Worm (Caenorhabditis elegans): ENCODE measurements around the gene nas-17.

The nas-17 gene

DNA sequence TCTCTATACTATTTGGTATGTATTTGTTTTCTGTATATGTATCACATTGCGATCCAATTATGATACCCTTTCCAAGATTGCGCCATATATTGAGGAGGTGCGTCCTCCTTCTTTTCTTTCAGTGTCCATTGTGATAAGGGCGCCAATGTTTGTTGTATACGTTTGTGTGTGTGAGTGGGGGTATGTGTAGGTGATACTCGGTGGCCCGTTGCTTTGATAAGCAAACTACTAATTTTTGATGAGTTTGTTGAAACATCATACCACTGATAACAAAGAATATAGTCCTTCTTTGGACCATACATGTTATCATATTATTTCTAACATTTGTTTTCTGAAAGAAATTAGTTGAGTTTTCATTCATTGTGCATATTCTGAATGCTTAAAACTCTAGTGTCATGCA lies 5.0 kb downstream of the nas-17 start:
- TF ChIP-seq hlh-15 (tag; optimal IDR thresholded peaks at IDR 0.05), result no peak
- TF ChIP-seq elt-2 (tag; optimal IDR thresholded peaks at IDR 0.05), result peak; percentile 93

ce11 chrV:11407251-11407650 lies 8.5 kb downstream of the nas-17 start, which contains the start of gene K03B8.6:
TSS of gene K03B8.6 (plus strand) at chrV:11407584.
- TF ChIP-seq hlh-13 (GFP tag; optimal IDR thresholded peaks at IDR 0.05) (no peak), fkh-6 (tag; optimal IDR thresholded peaks at IDR 0.05) (no peak)

DNA sequence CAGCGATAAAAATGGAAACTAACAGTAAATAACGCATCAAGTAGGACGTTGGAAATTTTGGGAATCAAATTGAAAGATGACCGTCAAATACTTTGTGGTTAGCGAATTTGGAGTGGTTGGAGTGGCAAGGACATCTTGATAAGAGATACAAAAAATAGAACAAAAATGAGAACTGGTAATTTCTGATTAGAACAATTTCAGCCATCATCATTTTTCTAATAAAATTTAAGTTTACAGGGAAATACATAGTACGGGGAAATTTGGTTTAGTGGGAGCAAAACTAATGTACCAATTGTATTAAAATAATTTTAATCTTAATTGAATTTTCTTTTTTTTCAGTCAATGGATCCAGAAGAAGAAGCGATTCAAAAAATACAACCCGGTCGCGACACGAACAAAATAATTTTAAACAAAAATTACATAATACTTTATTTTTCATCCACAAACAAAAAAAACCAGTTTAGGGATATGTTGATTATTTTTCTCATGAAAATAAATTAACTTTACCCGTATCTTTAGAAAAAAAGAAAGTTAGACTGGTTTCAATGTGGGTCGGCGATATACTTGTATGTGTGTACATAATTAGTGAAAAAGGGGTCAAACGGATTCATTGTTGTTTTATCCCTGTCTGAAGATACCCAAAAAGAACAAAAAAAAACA lies 12.3 kb downstream of the nas-17 start, which contains the start of the genes K03B8.8 and grl-3:
Gene K03B8.8, minus strand, starts transcription at position 101 of the 660 bp plus-strand sequence.
Gene grl-3, plus strand, starts transcription at position 610 of the 660 bp plus-strand sequence.
- no peak for TF ChIP-seq ceh-2 (tag; optimal IDR thresholded peaks at IDR 0.05)
- no peak for TF ChIP-seq elt-2 (tag; optimal IDR thresholded peaks at IDR 0.05)
- TF ChIP-seq C38D4.7 (GFP tag; optimal IDR thresholded peaks at IDR 0.05), result no peak
- no peak for TF ChIP-seq unc-3 (GFP tag; conservative IDR thresholded peaks at IDR 0.05)
- no peak for TF ChIP-seq unc-3 (tag; optimal IDR thresholded peaks at IDR 0.05)
- TF ChIP-seq sox-4 (tag; optimal IDR thresholded peaks at IDR 0.05), result no peak
- no peak for TF ChIP-seq rnt-1 (tag; optimal IDR thresholded peaks at IDR 0.05)

- TF ChIP-seq fkh-10 (GFP tag; optimal IDR thresholded peaks at IDR 0.05) (no peak), elt-2 (tag; optimal IDR thresholded peaks at IDR 0.05) (peak; percentile 63), rnt-1 (tag; optimal IDR thresholded peaks at IDR 0.05) (no peak)
Measured at ce11 chrV:11412125-11412524, 13.4 kb downstream of the nas-17 start.

- TF ChIP-seq dve-1 (tag; optimal IDR thresholded peaks at IDR 0.05), result no peak
- TF ChIP-seq mec-3 (tag; optimal IDR thresholded peaks at IDR 0.05; ENCODE audit: borderline replicate concordance), result no peak
- no peak for TF ChIP-seq pros-1 (tag; optimal IDR thresholded peaks at IDR 0.05)
- TF ChIP-seq ceh-18 (tag; optimal IDR thresholded peaks at IDR 0.05), result no peak
- TF ChIP-seq ztf-16 (tag; optimal IDR thresholded peaks at IDR 0.05), result no peak
- no peak for TF ChIP-seq hlh-6 (tag; optimal IDR thresholded peaks at IDR 0.05)
- no peak for TF ChIP-seq elt-2 (tag; optimal IDR thresholded peaks at IDR 0.05)
Measured at ce11 chrV:11415059-11415458, 16.3 kb downstream of the nas-17 start, which contains the start of gene deg-3. TSS of gene deg-3 (minus strand) at chrV:11415159.

- TF ChIP-seq rnt-1 (tag; optimal IDR thresholded peaks at IDR 0.05) (no peak), syd-9 (tag; optimal IDR thresholded peaks at IDR 0.05) (no peak), pag-3 (tag; optimal IDR thresholded peaks at IDR 0.05; ENCODE audit: borderline replicate concordance) (no peak), hlh-15 (tag; optimal IDR thresholded peaks at IDR 0.05) (no peak)
Measured at ce11 chrV:11421605-11422004, 22.9 kb downstream of the nas-17 start, which contains the start of gene des-2. TSS of gene des-2 (minus strand) at chrV:11421705.

ce11 chrV:11424565-11424964 lies 25.8 kb downstream of the nas-17 start, which contains the start of gene T26H10.2:
TSS of gene T26H10.2 (minus strand) at chrV:11424665.
- TF ChIP-seq fkh-6 (tag; optimal IDR thresholded peaks at IDR 0.05), result no peak
- no peak for TF ChIP-seq sox-4 (tag; optimal IDR thresholded peaks at IDR 0.05)
- TF ChIP-seq pag-3 (tag; optimal IDR thresholded peaks at IDR 0.05; ENCODE audit: borderline replicate concordance), result no peak
- TF ChIP-seq fkh-10 (GFP tag; optimal IDR thresholded peaks at IDR 0.05), result no peak
- TF ChIP-seq che-1 (tag; optimal IDR thresholded peaks at IDR 0.05), result no peak
- no peak for TF ChIP-seq hlh-8 (tag; optimal IDR thresholded peaks at IDR 0.05)
- no peak for TF ChIP-seq ceh-9 (tag; optimal IDR thresholded peaks at IDR 0.05)
- TF ChIP-seq ztf-16 (tag; optimal IDR thresholded peaks at IDR 0.05), result no peak
- TF ChIP-seq ahr-1 (tag; optimal IDR thresholded peaks at IDR 0.05), result no peak
- no peak for TF ChIP-seq ceh-34 (tag; optimal IDR thresholded peaks at IDR 0.05)
- TF ChIP-seq unc-86 (tag; optimal IDR thresholded peaks at IDR 0.05), result no peak
- TF ChIP-seq madf-2 (tag; optimal IDR thresholded peaks at IDR 0.05), result no peak
- TF ChIP-seq ceh-2 (tag; optimal IDR thresholded peaks at IDR 0.05), result no peak
- TF ChIP-seq ceh-14 (tag; optimal IDR thresholded peaks at IDR 0.05), result no peak
- no peak for TF ChIP-seq unc-55 (GFP tag; optimal IDR thresholded peaks at IDR 0.05)
- no peak for TF ChIP-seq ref-2 (tag; optimal IDR thresholded peaks at IDR 0.05)
- no peak for TF ChIP-seq ceh-30 (tag; optimal IDR thresholded peaks at IDR 0.05)
- no peak for TF ChIP-seq lim-6 (tag; optimal IDR thresholded peaks at IDR 0.05)
- TF ChIP-seq dmd-4 (tag; optimal IDR thresholded peaks at IDR 0.05; ENCODE audit: borderline replicate concordance), result no peak
- TF ChIP-seq elt-4 (tag; optimal IDR thresholded peaks at IDR 0.05), result no peak

Measured in whole organism, late embryonic.